Fruit fly (Drosophila melanogaster): ENCODE results near the gene out.

Gene out

DNA sequence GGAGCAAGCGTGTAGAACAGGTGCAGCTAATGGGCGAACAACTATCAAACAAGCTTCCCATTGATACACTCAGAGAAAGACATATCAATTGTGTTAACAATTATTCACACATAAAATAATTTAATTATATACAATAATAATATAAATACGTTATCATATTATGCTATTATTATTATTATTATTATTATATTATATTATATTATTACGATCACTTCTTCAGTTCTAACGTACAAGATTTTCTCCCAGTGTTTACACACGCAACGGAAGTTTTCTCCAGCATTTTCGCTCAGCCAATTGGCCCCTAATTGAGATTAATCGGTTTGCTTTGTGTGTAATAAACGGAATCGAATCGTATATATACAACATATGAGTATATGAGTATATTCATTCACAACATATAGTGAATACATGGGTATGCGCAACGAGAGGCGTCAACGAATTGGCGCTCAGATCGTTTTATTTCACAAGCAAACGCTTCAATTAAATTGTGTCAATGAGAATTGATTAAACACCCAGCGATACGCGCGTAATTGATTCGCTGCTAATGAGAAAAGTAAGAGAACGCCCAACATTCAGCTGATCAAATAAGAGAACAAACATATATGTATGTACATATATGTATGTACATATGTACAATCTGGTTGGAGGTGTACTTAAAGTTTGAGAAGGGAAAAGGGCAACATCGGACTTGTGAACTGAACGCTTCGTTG lies 4.7 kb downstream of the out start (continued):
- TF ChIP-seq bcd (GFP tag; optimal IDR thresholded peaks at IDR 0.05) (peak; percentile 30), mirr (GFP tag; optimal IDR thresholded peaks at IDR 0.05) (peak; percentile 30), CG4404 (GFP tag; IDR thresholded peaks at IDR 0.05) (0 out of 2 replicates have a peak, but pooled peaks have one; percentile 18), stc (GFP tag; IDR thresholded peaks at IDR 0.05) (peak; percentile 39; the same call in 1 of the 2 replicates), Trl (optimal IDR thresholded peaks at IDR 0.05) (no peak), Trl (GFP tag; optimal IDR thresholded peaks at IDR 0.05) (no peak), CG3847 (GFP tag; IDR thresholded peaks at IDR 0.05) (peak; percentile 41), jumu (GFP tag; optimal IDR thresholded peaks at IDR 0.05) (no peak), CG1603 (tag; optimal IDR thresholded peaks at IDR 0.05) (no peak), ab (GFP tag; optimal IDR thresholded peaks at IDR 0.05) (no peak), Dek (tag; optimal IDR thresholded peaks at IDR 0.05) (peak; percentile 45), CG6854 (GFP tag; optimal IDR thresholded peaks at IDR 0.05) (no peak), kah (GFP tag; optimal IDR thresholded peaks at IDR 0.05) (peak; percentile 38), nom (GFP tag; optimal IDR thresholded peaks at IDR 0.05) (peak; percentile 19), B-H2 (GFP tag; optimal IDR thresholded peaks at IDR 0.05) (peak; percentile 22), gsb (GFP tag; IDR thresholded peaks at IDR 0.05) (0 out of 2 replicates have a peak, but pooled peaks have one; percentile 24), stwl (tag; optimal IDR thresholded peaks at IDR 0.05) (no peak), mld (GFP tag; IDR thresholded peaks at IDR 0.05; ENCODE audit: partially characterized antibody) (no peak), CG15601 (tag; optimal IDR thresholded peaks at IDR 0.05) (peak; percentile 6), MTF-1 (GFP tag; optimal IDR thresholded peaks at IDR 0.05; ENCODE audit: borderline replicate concordance) (no peak), Camta (GFP tag; optimal IDR thresholded peaks at IDR 0.05) (peak; percentile 25), CG8924 (tag; optimal IDR thresholded peaks at IDR 0.05) (peak; percentile 80), sna (GFP tag; IDR thresholded peaks at IDR 0.05; ENCODE audit: partially characterized antibody) (no peak), CG7786 (GFP tag; optimal IDR thresholded peaks at IDR 0.05) (no peak), ash1 (GFP tag; optimal IDR thresholded peaks at IDR 0.05) (no peak), CG2889 (GFP tag; IDR thresholded peaks at IDR 0.05) (0 out of 3 replicates have a peak, but pooled peaks have one; percentile 26), al (GFP tag; IDR thresholded peaks at IDR 0.05) (peak; percentile 48), row (GFP tag; IDR thresholded peaks at IDR 0.05) (peak; percentile 73), Hey (tag; optimal IDR thresholded peaks at IDR 0.05) (no peak), pros (GFP tag; optimal IDR thresholded peaks at IDR 0.05) (no peak), Sox100B (GFP tag; optimal IDR thresholded peaks at IDR 0.05) (peak; percentile 66), bigmax (GFP tag; optimal IDR thresholded peaks at IDR 0.05) (no peak), CG15269 (tag; optimal IDR thresholded peaks at IDR 0.05) (peak; percentile 75), CG17328 (GFP tag; IDR thresholded peaks at IDR 0.05) (peak; percentile 35), ftz-f1 (GFP tag; optimal IDR thresholded peaks at IDR 0.05) (no peak), run (tag; optimal IDR thresholded peaks at IDR 0.05) (peak; percentile 39), CG8944 (GFP tag; optimal IDR thresholded peaks at IDR 0.05) (no peak), CG12155 (GFP tag; optimal IDR thresholded peaks at IDR 0.05) (peak; percentile 51), bsh (GFP tag; optimal IDR thresholded peaks at IDR 0.05) (peak in 1 of 2 experiments; percentile 69), CG2875 (GFP tag; optimal IDR thresholded peaks at IDR 0.05) (peak; percentile 13), CG6254 (GFP tag; optimal IDR thresholded peaks at IDR 0.05) (peak; percentile 33), Opbp (GFP tag; IDR thresholded peaks at IDR 0.05; ENCODE audit: partially characterized antibody) (no peak), cwo (GFP tag; optimal IDR thresholded peaks at IDR 0.05) (peak; percentile 64), CG2199 (GFP tag; IDR thresholded peaks at IDR 0.05) (0 out of 3 replicates have a peak, but pooled peaks have one; percentile 26), CG32767 (GFP tag; IDR thresholded peaks at IDR 0.05) (peak; percentile 38; the same call in 1 of the 2 replicates), Xrp1 (GFP tag; IDR thresholded peaks at IDR 0.05) (0 out of 2 replicates have a peak, but pooled peaks have one; percentile 30), exex (tag; optimal IDR thresholded peaks at IDR 0.05) (peak; percentile 74), Deaf1 (tag; optimal IDR thresholded peaks at IDR 0.05) (peak; percentile 33), Taf1 (GFP tag; IDR thresholded peaks at IDR 0.05) (0 out of 2 replicates have a peak, but pooled peaks have one; percentile 28)

Measured in whole organism, embryonic.